Worm (Caenorhabditis elegans): ENCODE data around the gene lido-12.
A peak's percentile ranks its signal among the peaks of the same experiment; 100 is the strongest.
"Not testable (repeated sequence)": the region's sequence is repeated elsewhere in the genome, so short reads cannot be mapped to it uniquely, and the experiment has no call there.

lido-12 gene

DNA sequence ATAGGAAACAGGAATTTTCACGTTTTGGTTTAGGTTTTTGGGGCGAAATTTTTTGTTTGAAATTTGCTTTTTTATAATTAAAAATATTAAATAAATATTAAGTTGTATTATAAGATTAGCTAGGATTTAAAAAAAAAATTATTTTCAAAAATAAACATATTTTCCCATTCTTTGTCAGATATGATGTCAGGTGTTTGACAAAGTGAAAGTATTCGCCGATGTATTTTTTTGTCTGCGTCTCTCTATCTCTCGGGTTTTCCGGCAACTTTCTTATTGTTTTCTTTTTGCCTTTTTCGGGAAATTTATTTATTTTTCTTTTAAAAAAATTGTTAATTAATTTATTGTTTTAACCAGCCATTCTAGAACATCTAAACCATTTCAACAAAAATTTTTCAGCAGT, 24.8 kb downstream of the lido-12 start:
- TF ChIP-seq blmp-1 (tag; optimal IDR thresholded peaks at IDR 0.05) (peak; percentile 91), lin-14 (GFP tag; optimal IDR thresholded peaks at IDR 0.05) (peak; percentile 29), nhr-19 (GFP tag; conservative IDR thresholded peaks at IDR 0.05) (no peak), grh-1 (GFP tag; IDR thresholded peaks at IDR 0.05) (no peak), nhr-12 (tag; optimal IDR thresholded peaks at IDR 0.05) (no peak), nhr-85 (tag) (peak; percentile 57), mef-2 (tag; optimal IDR thresholded peaks at IDR 0.05) (no peak)

DNA sequence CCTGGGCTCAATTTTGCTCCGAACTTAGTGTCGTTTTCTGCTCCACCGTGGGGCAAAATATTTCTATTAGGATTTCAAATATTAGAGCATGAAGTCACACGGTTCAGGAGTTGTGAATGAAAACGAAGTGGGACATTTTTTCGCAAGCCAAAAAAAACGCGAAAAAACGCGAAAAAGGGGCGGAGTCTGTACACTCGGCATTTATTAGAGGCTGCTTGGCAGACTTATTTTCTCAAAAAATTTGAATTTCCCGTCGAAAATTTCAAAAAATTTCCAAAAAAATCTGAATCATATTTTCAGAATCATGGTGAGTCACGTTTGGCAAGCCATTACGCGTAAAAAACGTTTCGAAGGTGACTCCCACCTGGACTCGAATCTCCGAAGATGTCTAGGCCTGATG, 26.9 kb downstream of the lido-12 start, which contains the start of gene B0454.6:
TSS of gene B0454.6 (plus strand) at position 301 of the 400 bp plus-strand sequence.
- not testable (repeated sequence) for TF ChIP-seq ceh-82 (tag; optimal IDR thresholded peaks at IDR 0.05); C04F5.9 (tag; optimal IDR thresholded peaks at IDR 0.05); fkh-4 (tag; optimal IDR thresholded peaks at IDR 0.05; ENCODE audit: borderline replicate concordance)

DNA sequence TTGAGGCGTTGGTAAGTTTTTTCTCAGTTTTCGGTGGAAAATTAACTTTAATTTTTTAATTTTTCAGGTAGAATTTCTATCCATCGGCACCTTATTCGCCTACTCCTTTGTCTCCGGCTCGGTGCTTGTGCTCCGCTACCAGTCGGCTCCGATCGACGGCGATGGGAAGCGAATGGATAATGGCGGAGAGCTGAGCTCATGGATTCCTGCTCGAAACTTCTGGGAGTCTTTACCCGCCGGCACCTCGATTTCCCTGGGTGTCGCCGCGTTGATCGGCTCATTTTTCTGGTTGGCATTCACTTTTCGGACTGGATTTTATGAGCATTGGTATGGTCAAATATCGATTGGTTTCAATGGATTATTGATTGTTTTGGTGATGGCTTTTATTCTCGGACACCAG, 29.3 kb downstream of the lido-12 start:
- no peak for TF ChIP-seq hpl-2 (GFP tag; optimal IDR thresholded peaks at IDR 0.05)
- TF ChIP-seq nhr-20 (tag; optimal IDR thresholded peaks at IDR 0.05), result no peak
- no peak for TF ChIP-seq dsc-1 (tag; optimal IDR thresholded peaks at IDR 0.05)
- no peak for TF ChIP-seq vab-15 (tag; optimal IDR thresholded peaks at IDR 0.05)
- no peak for TF ChIP-seq tlp-1 (tag; optimal IDR thresholded peaks at IDR 0.05)
- TF ChIP-seq pag-3 (tag; optimal IDR thresholded peaks at IDR 0.05; ENCODE audit: borderline replicate concordance, insufficient read depth), result no peak

DNA sequence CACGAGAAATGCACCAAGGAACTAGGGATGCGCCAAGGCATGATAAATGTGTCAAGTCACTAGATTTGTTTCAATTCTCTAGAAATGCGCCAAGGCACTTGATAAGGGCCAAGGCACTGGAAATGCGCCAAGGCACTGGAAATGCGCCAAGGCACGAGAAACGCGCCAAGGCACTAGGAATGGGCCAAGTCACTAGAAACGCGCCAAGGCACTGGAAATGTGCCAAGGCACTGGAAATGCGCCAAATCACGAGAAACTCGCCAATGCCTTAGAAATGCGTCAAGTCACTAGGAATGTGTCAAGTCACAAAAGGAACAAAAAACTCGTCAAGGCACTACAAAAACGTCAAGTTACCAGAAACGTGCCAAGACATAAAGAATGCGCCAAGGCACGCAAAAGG, 30.7 kb downstream of the lido-12 start:
- TF ChIP-seq nhr-85 (tag) (peak; percentile 43), efl-1 (optimal IDR thresholded peaks at IDR 0.05) (no peak), efl-1 (GFP tag; optimal IDR thresholded peaks at IDR 0.05 in 1 of 2) (peak in 1 of 2 experiments; percentile 92), ceh-63 (GFP tag; optimal IDR thresholded peaks at IDR 0.05) (no peak), lin-15B (tag; optimal IDR thresholded peaks at IDR 0.05) (no peak)

DNA sequence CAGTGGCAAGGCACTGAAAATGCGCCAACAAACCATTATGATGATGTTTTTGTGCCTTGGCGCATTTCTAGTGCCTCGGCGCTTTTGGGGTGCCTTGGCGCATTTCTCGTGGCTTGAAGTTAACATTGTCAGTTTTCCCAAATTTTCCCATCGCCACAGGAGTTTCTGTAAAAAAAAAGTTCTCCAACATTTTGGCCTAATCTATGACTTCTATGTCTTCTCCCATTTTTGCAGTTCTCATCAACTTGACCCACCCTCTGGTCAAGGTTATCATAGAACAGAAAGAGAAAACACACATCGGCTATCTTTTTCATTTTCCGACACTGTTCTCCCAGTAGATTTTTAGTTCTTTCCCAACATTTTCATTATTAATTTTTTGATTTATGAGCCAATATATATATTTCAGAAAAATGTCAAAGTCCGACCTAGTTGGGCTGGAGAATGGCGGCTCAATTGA, 32.9 kb downstream of the lido-12 start, which contains the start of the genes B0454.26 and B0454.5:
TSS of gene B0454.26 (minus strand) at position 101 of the 457 bp plus-strand sequence.
TSS of gene B0454.5 (plus strand) at position 407 of the 457 bp plus-strand sequence.
- TF ChIP-seq efl-1 (optimal IDR thresholded peaks at IDR 0.05) (no peak), efl-1 (GFP tag; optimal IDR thresholded peaks at IDR 0.05 in 1 of 2) (peak in 1 of 2 experiments; percentile 2), blmp-1 (tag; optimal IDR thresholded peaks at IDR 0.05) (peak; percentile 58), skn-1 (tag; optimal IDR thresholded peaks at IDR 0.05) (no peak)

DNA sequence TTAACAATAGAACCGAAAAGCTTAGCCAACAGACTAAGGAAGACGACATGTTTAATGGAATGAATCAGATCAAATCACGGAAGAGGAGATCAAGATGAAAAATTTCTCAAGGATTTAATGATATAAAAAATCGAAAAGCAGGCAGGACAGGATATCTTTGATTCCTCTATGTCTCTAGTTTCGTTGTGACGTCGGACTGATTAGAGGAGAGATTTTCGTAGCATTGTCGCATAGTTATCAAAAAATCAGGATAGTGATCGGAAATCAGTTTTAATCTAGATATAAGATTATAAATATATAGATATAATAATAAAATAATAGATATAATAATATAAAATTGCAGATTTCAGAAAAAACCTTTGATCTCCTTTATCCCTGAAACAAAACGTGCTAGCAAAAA, 37.8 kb downstream of the lido-12 start, which contains the start of gene B0454.8:
TSS of gene B0454.8 (minus strand) at position 101 of the 400 bp plus-strand sequence.
- TF ChIP-seq snpc-4 (tag; optimal IDR thresholded peaks at IDR 0.05) (no peak), nhr-237 (tag; optimal IDR thresholded peaks at IDR 0.05) (no peak), unc-62 (GFP tag; optimal IDR thresholded peaks at IDR 0.05) (no peak), lsy-2 (tag; optimal IDR thresholded peaks at IDR 0.05) (no peak), tlp-1 (tag; optimal IDR thresholded peaks at IDR 0.05) (no peak), mep-1 (tag; optimal IDR thresholded peaks at IDR 0.05) (no peak), egl-13 (tag; optimal IDR thresholded peaks at IDR 0.05) (no peak), elt-2 (tag; optimal IDR thresholded peaks at IDR 0.05) (no peak), tbx-2 (tag; optimal IDR thresholded peaks at IDR 0.05) (no peak), nhr-76 (tag; optimal IDR thresholded peaks at IDR 0.05) (no peak), vab-15 (tag; optimal IDR thresholded peaks at IDR 0.05) (no peak), ceh-88 (GFP tag; IDR thresholded peaks at IDR 0.05) (no peak), fkh-10 (GFP tag; optimal IDR thresholded peaks at IDR 0.05) (no peak), mdl-1 (tag; optimal IDR thresholded peaks at IDR 0.05) (no peak), pax-3 (tag; optimal IDR thresholded peaks at IDR 0.05) (no peak), hlh-4 (tag; optimal IDR thresholded peaks at IDR 0.05) (no peak), alr-1 (tag; optimal IDR thresholded peaks at IDR 0.05; ENCODE audit: borderline replicate concordance) (no peak), unc-30 (tag; optimal IDR thresholded peaks at IDR 0.05) (no peak), nhr-85 (tag) (no peak)
